Worm (Caenorhabditis elegans) whole organism, late embryonic: ENCODE results near the gene T22F3.2.

Experiments
- F13H6.1 ChIP-seq: sonication (generic microtip); optimal IDR thresholded peaks from 2 replicates; lab custom pipeline; 2016; ENCODE audit warnings: missing genetic modification characterization, missing compliant biosample characterization
- ama-1 ChIP-seq: fragments of 150-350 bp; optimal IDR thresholded peaks from 2 replicates; lab custom pipeline; 2014
- ceh-2 ChIP-seq: sonication (generic microtip); optimal IDR thresholded peaks from 2 replicates; lab custom pipeline; 2016; ENCODE audit warnings: missing genotype, missing genetic modification characterization, missing compliant biosample characterization
- ceh-24 ChIP-seq: sonication (generic microtip); optimal IDR thresholded peaks from 2 replicates; lab custom pipeline; 2016; ENCODE audit warnings: mild to moderate bottlenecking, missing genetic modification characterization, missing compliant biosample characterization
- fkh-10 ChIP-seq: fragments of 150-350 bp; optimal IDR thresholded peaks from 2 replicates; lab custom pipeline; 2014; ENCODE audit warnings: missing biosample characterization, missing genetic modification reagents, missing genetic modification characterization
- odd-2 ChIP-seq: sonication (generic microtip); optimal IDR thresholded peaks from 2 replicates; lab custom pipeline; 2017; ENCODE audit warnings: antibody characterized with exemption, mild to moderate bottlenecking, missing genetic modification characterization, missing compliant biosample characterization
- pqm-1 ChIP-seq: sonication (generic microtip); optimal IDR thresholded peaks from 2 replicates; lab custom pipeline; 2016; ENCODE audit warnings: missing genetic modification characterization, missing compliant biosample characterization
- sox-4 ChIP-seq: sonication (generic microtip); optimal IDR thresholded peaks from 2 replicates; lab custom pipeline; 2017; ENCODE audit warnings: mild to moderate bottlenecking, missing genetic modification characterization, inconsistent platforms, missing compliant biosample characterization
- unc-3 ChIP-seq, 2 experiments: fragments of 200-800 bp in 1 of 2; sonication (Bioruptor generic) in 1 of 2; sonication (generic microtip) in 1 of 2; conservative IDR thresholded peaks in 1 of 2; optimal IDR thresholded peaks in 1 of 2; 2 replicates each; pipeline versions ENCODE4 v1.3.6 to Lab custom; 2016 to 2022; ENCODE audit warnings: missing compliant biosample characterization in 2 of 2, missing genetic modification characterization in 2 of 2, missing genetic modification reagents in 1 of 2

ce11 chrV:3611654-3612053 lies 25.2 kb downstream of the T22F3.2 start, which contains the start of gene T22F3.10:
- TF ChIP-seq ceh-2 (tag; lab: Kevin White, UChicago), result no peak
- no peak for TF ChIP-seq pqm-1 (tag; lab: Kevin White, UChicago)
- TF ChIP-seq fkh-10, result no peak
- TF ChIP-seq ceh-24 (tag; lab: Kevin White, UChicago), result no peak
- TF ChIP-seq sox-4 (tag; lab: Kevin White, UChicago), result no peak
- no peak for TF ChIP-seq ama-1
- TF ChIP-seq odd-2 (tag; lab: Kevin White, UChicago), result no peak
- no peak for TF ChIP-seq unc-3 (GFP tag; conservative IDR thresholded peaks at IDR 0.05; lab: Robert Waterston, UW)
- no peak for TF ChIP-seq unc-3 (tag; optimal IDR thresholded peaks at IDR 0.05; lab: Kevin White, UChicago)
- TF ChIP-seq F13H6.1 (tag; lab: Kevin White, UChicago), result no peak
